Fruit fly (Drosophila melanogaster) whole organism, embryonic: ENCODE results near the gene Sys1.

ENCODE experiments used
- Abd-B ChIP-seq: fragments of 200-800 bp; sonication (Bioruptor generic); optimal IDR thresholded peaks from 2 replicates; lab custom pipeline; 2018; ENCODE audit warnings: missing biosample characterization, mild to moderate bottlenecking, missing genetic modification characterization, moderate library complexity
- Antp ChIP-seq: fragments of 200-800 bp; sonication (Bioruptor generic); optimal IDR thresholded peaks from 3 replicates; lab custom pipeline; 2016; ENCODE audit warnings: missing biosample characterization, missing genetic modification characterization
- Bdp1 ChIP-seq: fragments of 200-800 bp; sonication (Bioruptor generic); optimal IDR thresholded peaks from 3 replicates; lab custom pipeline; 2016; ENCODE audit warnings: missing biosample characterization, missing genetic modification characterization
- Blimp-1 ChIP-seq: fragments of 200-800 bp; sonication (Bioruptor generic); optimal IDR thresholded peaks from 3 replicates; lab custom pipeline; 2018; ENCODE audit warnings: missing biosample characterization, missing genetic modification characterization, mild to moderate bottlenecking, moderate library complexity, missing genetic modification reagents
- CG10431 ChIP-seq: fragments of 200-800 bp; sonication (Bioruptor generic); optimal IDR thresholded peaks from 3 replicates; lab custom pipeline; 2018; ENCODE audit warnings: missing biosample characterization, mild to moderate bottlenecking, missing genetic modification characterization
- CG10543 ChIP-seq: fragments of 200-800 bp; sonication (Bioruptor generic); optimal IDR thresholded peaks from 3 replicates; lab custom pipeline; 2017; ENCODE audit warnings: missing biosample characterization, mild to moderate bottlenecking, missing genetic modification characterization, moderate library complexity
- CG11560 ChIP-seq: fragments of 200-800 bp; sonication (Bioruptor generic); IDR thresholded peaks from 3 replicates; pipeline ENCODE4 v1.3.6; 2022; ENCODE audit warnings: missing biosample characterization, missing genetic modification characterization
- CG12391 ChIP-seq: fragments of 200-800 bp; sonication (Bioruptor generic); optimal IDR thresholded peaks from 3 replicates; lab custom pipeline; 2018; ENCODE audit warnings: missing biosample characterization, mild to moderate bottlenecking, missing genetic modification characterization, moderate library complexity
- CG12659 ChIP-seq: fragments of 200-800 bp; sonication (Bioruptor generic); optimal IDR thresholded peaks from 3 replicates; lab custom pipeline; 2017; ENCODE audit warnings: mild to moderate bottlenecking, missing biosample characterization, missing genetic modification reagents, missing genetic modification characterization
- CG12942 ChIP-seq: fragments of 200-800 bp; sonication (Bioruptor generic); optimal IDR thresholded peaks from 3 replicates; lab custom pipeline; 2016; ENCODE audit warnings: missing biosample characterization, missing genetic modification characterization
- CG1647 ChIP-seq: fragments of 200-800 bp; sonication (Bioruptor generic); optimal IDR thresholded peaks from 3 replicates; lab custom pipeline; 2016; ENCODE audit warnings: missing biosample characterization, missing genetic modification characterization
- CG18764 ChIP-seq: fragments of 200-800 bp; sonication (Bioruptor generic); optimal IDR thresholded peaks from 3 replicates; lab custom pipeline; 2016; ENCODE audit warnings: missing biosample characterization, missing genetic modification characterization
- CG2129 ChIP-seq: fragments of 200-800 bp; sonication (Bioruptor generic); IDR thresholded peaks from 2 replicates; pipeline ENCODE4 v1.3.6; 2022; ENCODE audit warnings: missing biosample characterization, missing genetic modification characterization; ENCODE audit not compliant: partially characterized antibody
- CG2712 ChIP-seq: fragments of 200-800 bp; optimal IDR thresholded peaks from 3 replicates; lab custom pipeline; 2019; ENCODE audit warnings: missing biosample characterization, mild to moderate bottlenecking, missing genetic modification characterization, moderate library complexity
- CG3995 ChIP-seq: fragments of 200-800 bp; sonication (Bioruptor generic); optimal IDR thresholded peaks from 3 replicates; lab custom pipeline; 2016; ENCODE audit warnings: missing biosample characterization, missing genetic modification characterization
- CG4854 ChIP-seq: fragments of 200-800 bp; sonication (Bioruptor generic); optimal IDR thresholded peaks from 2 replicates; lab custom pipeline; 2016; ENCODE audit warnings: missing biosample characterization, missing genetic modification characterization, inconsistent platforms
- CG8281 ChIP-seq: fragments of 200-800 bp; sonication (Bioruptor generic); optimal IDR thresholded peaks from 2 replicates; lab custom pipeline; 2018; ENCODE audit warnings: missing biosample characterization, mild to moderate bottlenecking, missing genetic modification characterization, moderate library complexity
- CG8765 ChIP-seq: fragments of 200-800 bp; sonication (Bioruptor generic); IDR thresholded peaks from 2 replicates; pipeline ENCODE4 v1.3.6; 2022; ENCODE audit warnings: missing biosample characterization, missing genetic modification characterization
- CG8944 ChIP-seq: fragments of 200-800 bp; sonication (Bioruptor generic); optimal IDR thresholded peaks from 3 replicates; lab custom pipeline; 2016; ENCODE audit warnings: missing biosample characterization, missing genetic modification characterization
- CG9437 ChIP-seq: fragments of 200-800 bp; sonication (Bioruptor generic); optimal IDR thresholded peaks from 2 replicates; lab custom pipeline; 2018; ENCODE audit warnings: missing biosample characterization, mild to moderate bottlenecking, missing genetic modification characterization
- CG9609 ChIP-seq: fragments of 200-800 bp; sonication (Bioruptor generic); optimal IDR thresholded peaks from 3 replicates; lab custom pipeline; 2016; ENCODE audit warnings: missing biosample characterization, missing genetic modification characterization
- CTCF ChIP-seq: fragments of 200-800 bp; sonication (Bioruptor generic); optimal IDR thresholded peaks from 2 replicates; lab custom pipeline; 2017; ENCODE audit warnings: missing biosample characterization, mild to moderate bottlenecking, missing genetic modification characterization, moderate library complexity
- Dbx ChIP-seq: fragments of 200-800 bp; sonication (Bioruptor generic); IDR thresholded peaks from 3 replicates; pipeline ENCODE4 v1.3.6; 2022; ENCODE audit warnings: missing biosample characterization, missing genetic modification characterization
- Dek ChIP-seq: fragments of 200-800 bp; sonication (Bioruptor generic); optimal IDR thresholded peaks from 3 replicates; lab custom pipeline; 2019; ENCODE audit warnings: missing biosample characterization, mild to moderate bottlenecking, missing genetic modification characterization, moderate library complexity
- Dip3 ChIP-seq: fragments of 200-800 bp; sonication (Bioruptor generic); optimal IDR thresholded peaks from 3 replicates; lab custom pipeline; 2016; ENCODE audit warnings: missing biosample characterization, missing genetic modification characterization
- HHEX ChIP-seq: fragments of 200-800 bp; sonication (Bioruptor generic); optimal IDR thresholded peaks from 3 replicates; lab custom pipeline; 2017; ENCODE audit warnings: missing biosample characterization, mild to moderate bottlenecking, missing genetic modification characterization, missing genetic modification reagents
- HLH54F ChIP-seq: fragments of 200-800 bp; sonication (Bioruptor generic); optimal IDR thresholded peaks from 3 replicates; lab custom pipeline; 2016; ENCODE audit warnings: missing biosample characterization, missing genetic modification characterization
- Hmr ChIP-seq: fragments of 200-800 bp; sonication (Bioruptor generic); optimal IDR thresholded peaks from 3 replicates; lab custom pipeline; 2017; ENCODE audit warnings: mild to moderate bottlenecking, missing biosample characterization, missing genetic modification reagents, missing genetic modification characterization
- Oli ChIP-seq: fragments of 200-800 bp; sonication (Bioruptor generic); optimal IDR thresholded peaks from 2 replicates; lab custom pipeline; 2018; ENCODE audit warnings: missing biosample characterization, mild to moderate bottlenecking, missing genetic modification characterization, moderate library complexity
- PHDP ChIP-seq: fragments of 200-800 bp; sonication (Bioruptor generic); optimal IDR thresholded peaks from 3 replicates; lab custom pipeline; 2018; ENCODE audit warnings: missing biosample characterization, mild to moderate bottlenecking, missing genetic modification characterization, moderate library complexity
- Sox102F ChIP-seq: fragments of 200-800 bp; sonication (Bioruptor generic); optimal IDR thresholded peaks from 2 replicates; lab custom pipeline; 2018; ENCODE audit warnings: missing biosample characterization, mild to moderate bottlenecking, missing genetic modification characterization, moderate library complexity
- Taf1 ChIP-seq: fragments of 200-800 bp; sonication (Bioruptor generic); IDR thresholded peaks from 2 replicates; pipeline ENCODE4 v1.3.6; 2022; ENCODE audit warnings: missing biosample characterization, missing genetic modification characterization
- bab2 ChIP-seq: fragments of 200-800 bp; sonication (Bioruptor generic); optimal IDR thresholded peaks from 2 replicates; lab custom pipeline; 2016; ENCODE audit warnings: missing biosample characterization, missing genetic modification characterization
- btn ChIP-seq: fragments of 200-800 bp; sonication (Bioruptor generic); optimal IDR thresholded peaks from 2 replicates; lab custom pipeline; 2016; ENCODE audit warnings: missing biosample characterization, missing genetic modification characterization
- eve ChIP-seq, 2 experiments: fragments of >200 bp; optimal IDR thresholded peaks; 2 replicates each; lab custom pipeline; 2017; ENCODE audit warnings: missing biosample characterization in 2 of 2, missing genetic modification characterization in 2 of 2
- exex ChIP-seq: fragments of 200-800 bp; sonication (Bioruptor generic); optimal IDR thresholded peaks from 4 replicates; lab custom pipeline; 2018; ENCODE audit warnings: missing biosample characterization, mild to moderate bottlenecking, missing genetic modification characterization, moderate library complexity
- gro ChIP-seq: fragments of 200-800 bp; sonication (Bioruptor generic); optimal IDR thresholded peaks from 2 replicates; lab custom pipeline; 2016; ENCODE audit warnings: missing biosample characterization, missing genetic modification characterization
- hb ChIP-seq: fragments of 200-800 bp; sonication (Bioruptor generic); IDR thresholded peaks from 3 replicates; pipeline ENCODE4 v1.3.6; 2022; ENCODE audit warnings: missing biosample characterization, missing genetic modification characterization; ENCODE audit not compliant: partially characterized antibody
- knrl ChIP-seq: fragments of 200-800 bp; sonication (Bioruptor generic); IDR thresholded peaks from 3 replicates; pipeline ENCODE4 v1.3.6; 2022; ENCODE audit warnings: missing biosample characterization, missing genetic modification characterization; ENCODE audit not compliant: partially characterized antibody
- mld ChIP-seq: fragments of 200-800 bp; sonication (Bioruptor generic); IDR thresholded peaks from 3 replicates; pipeline ENCODE4 v1.3.6; 2022; ENCODE audit warnings: missing biosample characterization, missing genetic modification characterization; ENCODE audit not compliant: partially characterized antibody
- odd ChIP-seq: fragments of 200-800 bp; sonication (Bioruptor generic); optimal IDR thresholded peaks from 2 replicates; lab custom pipeline; 2017; ENCODE audit warnings: missing biosample characterization, mild to moderate bottlenecking, missing genetic modification characterization
- pnt ChIP-seq: fragments of 200-800 bp; sonication (Bioruptor generic); optimal IDR thresholded peaks from 3 replicates; lab custom pipeline; 2016; ENCODE audit warnings: missing biosample characterization, missing genetic modification characterization
- prd ChIP-seq, 3 experiments: fragments of >200 bp in 2 of 3; fragments of 200-800 bp in 1 of 3; sonication (Bioruptor generic) in 1 of 3; optimal IDR thresholded peaks in 2 of 3; IDR thresholded peaks in 1 of 3; 2 replicates in 2 of 3; 3 replicates in 1 of 3; pipeline versions ENCODE4 v1.3.6 to Lab custom; 2017 to 2022; ENCODE audit warnings: missing biosample characterization in 1 of 3, missing genetic modification characterization in 1 of 3
- shn ChIP-seq: fragments of 200-800 bp; sonication (Bioruptor generic); optimal IDR thresholded peaks from 3 replicates; lab custom pipeline; 2016; ENCODE audit warnings: missing biosample characterization, missing genetic modification characterization
- sisA ChIP-seq: fragments of 200-800 bp; sonication (Bioruptor generic); IDR thresholded peaks from 2 replicates; pipeline ENCODE4 v1.3.6; 2022; ENCODE audit warnings: missing biosample characterization, missing genetic modification characterization
- so ChIP-seq: fragments of 200-800 bp; sonication (Bioruptor generic); IDR thresholded peaks from 3 replicates; pipeline ENCODE4 v1.3.6; 2022; ENCODE audit warnings: missing biosample characterization, missing genetic modification characterization
- tna ChIP-seq: fragments of 200-800 bp; sonication (Bioruptor generic); IDR thresholded peaks from 2 replicates; pipeline ENCODE4 v1.3.6; 2022; ENCODE audit warnings: missing biosample characterization, missing genetic modification characterization; ENCODE audit not compliant: partially characterized antibody
- unc-4 ChIP-seq: fragments of 200-800 bp; sonication (Bioruptor generic); IDR thresholded peaks from 2 replicates; pipeline ENCODE4 v1.3.6; 2022; ENCODE audit warnings: missing biosample characterization, missing genetic modification characterization; ENCODE audit not compliant: partially characterized antibody
- unpg ChIP-seq: fragments of 200-800 bp; sonication (Bioruptor generic); optimal IDR thresholded peaks from 3 replicates; lab custom pipeline; 2018; ENCODE audit warnings: missing biosample characterization, mild to moderate bottlenecking, missing genetic modification characterization, moderate library complexity

The Sys1 gene

dm6 chr3R:8652731-8653130, at the start of gene Sys1, which contains the start of gene Dhod (continued):
- TF ChIP-seq CG18764 (peak; percentile 33), so (peak; percentile 70; the same call in 2 of the 3 replicates), btn (GFP tag; lab: Kevin White, UChicago) (no peak), Dbx (GFP tag; lab: Robert Waterston, UW) (peak; percentile 77), CG2712 (tag; lab: Kevin White, UChicago) (peak; percentile 74), hb (GFP tag; lab: Robert Waterston, UW) (peak; percentile 83), tna (GFP tag; lab: Robert Waterston, UW) (peak; percentile 62; the same call in 1 of the 2 replicates), Blimp-1 (GFP tag; lab: Kevin White, UChicago) (peak; percentile 35), Abd-B (GFP tag; lab: Kevin White, UChicago) (peak; percentile 36), unpg (GFP tag; lab: Kevin White, UChicago) (peak; percentile 40), eve (GFP tag; optimal IDR thresholded peaks at IDR 0.05; lab: Kevin White, UChicago) (no peak), CG8944 (GFP tag; lab: Kevin White, UChicago) (peak; percentile 62), knrl (GFP tag; lab: Robert Waterston, UW) (peak; percentile 87), CG2129 (GFP tag; lab: Robert Waterston, UW) (peak; percentile 86), Dip3 (GFP tag; lab: Kevin White, UChicago) (peak; percentile 77), gro (peak; percentile 37), Dek (tag; lab: Kevin White, UChicago) (peak; percentile 20), Bdp1 (GFP tag; lab: Kevin White, UChicago) (peak; percentile 73), HLH54F (peak; percentile 74), PHDP (tag; lab: Kevin White, UChicago) (peak; percentile 49), Hmr (GFP tag; lab: Kevin White, UChicago) (peak; percentile 60), CTCF (GFP tag; lab: Kevin White, UChicago) (peak; percentile 13), unc-4 (GFP tag; lab: Robert Waterston, UW) (peak; percentile 87), Oli (tag; lab: Kevin White, UChicago) (no peak), CG10431 (no peak), CG12659 (GFP tag; lab: Kevin White, UChicago) (peak; percentile 52), pnt (GFP tag; lab: Kevin White, UChicago) (peak; percentile 65), mld (GFP tag; lab: Robert Waterston, UW) (0 out of 3 replicates have a peak, but pooled peaks have one; percentile 10), Sox102F (GFP tag; lab: Kevin White, UChicago) (peak; percentile 62), CG1647 (GFP tag; lab: Kevin White, UChicago) (peak; percentile 35), odd (GFP tag; lab: Kevin White, UChicago) (peak; percentile 27), prd (optimal IDR thresholded peaks at IDR 0.05; lab: Kevin White, UChicago) (no peak), prd (GFP tag; IDR thresholded peaks at IDR 0.05; lab: Robert Waterston, UW) (peak; percentile 83), Taf1 (GFP tag; lab: Robert Waterston, UW) (peak; percentile 33; the same call in 1 of the 2 replicates), bab2 (GFP tag; lab: Kevin White, UChicago) (peak; percentile 49), Antp (GFP tag; lab: Kevin White, UChicago) (peak; percentile 75), CG4854 (GFP tag; lab: Kevin White, UChicago) (peak; percentile 51), CG8765 (GFP tag; lab: Robert Waterston, UW) (peak; percentile 49; the same call in 1 of the 2 replicates), HHEX (GFP tag; lab: Kevin White, UChicago) (peak; percentile 38), CG8281 (tag; lab: Kevin White, UChicago) (no peak), CG12391 (tag; lab: Kevin White, UChicago) (peak; percentile 75), CG9609 (GFP tag; lab: Kevin White, UChicago) (peak; percentile 67), sisA (GFP tag; lab: Robert Waterston, UW) (peak; percentile 58), CG3995 (GFP tag; lab: Kevin White, UChicago) (peak; percentile 74), CG10543 (GFP tag; lab: Kevin White, UChicago) (peak; percentile 28), exex (peak; percentile 22), shn (peak; percentile 49), CG12942 (GFP tag; lab: Kevin White, UChicago) (peak; percentile 45), CG9437 (GFP tag; lab: Kevin White, UChicago) (peak; percentile 15), CG11560 (tag; lab: Robert Waterston, UW) (no peak; the same call in 2 of the 3 replicates)
